Worm (Caenorhabditis elegans): ENCODE results near the gene ceh-58.

ceh-58 gene

DNA sequence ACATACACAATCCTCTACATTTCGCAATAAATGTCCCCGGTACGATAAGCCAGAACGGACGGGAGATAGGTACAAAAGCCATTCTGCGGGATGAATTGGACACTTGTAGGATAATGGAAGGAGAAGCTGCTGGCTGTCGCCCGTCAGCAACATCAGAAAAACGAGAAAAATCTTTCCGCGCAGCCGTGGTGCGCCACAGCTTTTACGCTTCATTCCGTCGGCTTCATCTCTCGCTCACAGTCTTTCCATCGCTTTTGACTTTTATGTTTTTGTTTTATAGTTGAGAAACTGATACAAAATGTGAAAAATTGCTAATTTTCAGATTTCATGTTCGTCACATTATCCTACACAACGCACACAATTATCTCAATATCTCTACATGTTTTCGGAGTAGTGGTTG lies 23.3 kb downstream of the ceh-58 start, which contains the start of gene C07E3.10:
C07E3.10 (plus strand) TSS at position 301 of the 400 bp plus-strand sequence.
- TF ChIP-seq ceh-28 (tag; optimal IDR thresholded peaks at IDR 0.05), result no peak
- no peak for TF ChIP-seq nhr-77 (tag; optimal IDR thresholded peaks at IDR 0.05)
- no peak for TF ChIP-seq unc-39 (tag; optimal IDR thresholded peaks at IDR 0.05)
- TF ChIP-seq ZK546.5 (tag; optimal IDR thresholded peaks at IDR 0.05), result no peak
- TF ChIP-seq pqm-1 (tag; optimal IDR thresholded peaks at IDR 0.05), result no peak
- TF ChIP-seq elt-1 (tag; optimal IDR thresholded peaks at IDR 0.05), result no peak
- no peak for TF ChIP-seq lin-15B (tag; optimal IDR thresholded peaks at IDR 0.05)
- no peak for TF ChIP-seq ceh-82 (tag; optimal IDR thresholded peaks at IDR 0.05)
- no peak for TF ChIP-seq mml-1 (tag; optimal IDR thresholded peaks at IDR 0.05)
- no peak for TF ChIP-seq egl-27 (tag; optimal IDR thresholded peaks at IDR 0.05)

DNA sequence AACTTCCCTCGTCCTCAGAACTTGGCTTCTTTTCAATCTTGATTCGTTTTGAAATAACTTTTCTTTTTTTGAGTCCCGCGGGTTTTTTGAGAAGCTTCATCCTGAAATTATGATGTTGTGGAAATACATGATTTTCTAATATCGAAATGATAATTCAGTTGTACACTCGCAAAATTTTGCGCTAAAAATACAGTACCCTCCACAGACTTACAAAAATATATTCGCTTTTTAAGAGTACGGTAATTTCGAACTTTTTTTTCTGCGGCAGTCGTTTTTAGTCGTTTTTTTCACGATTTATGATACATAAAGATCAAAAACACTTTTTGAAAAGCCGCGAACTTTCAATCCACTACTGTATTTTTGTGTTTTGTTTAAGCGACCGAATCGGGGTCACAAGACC lies 24.4 kb downstream of the ceh-58 start, which contains the start of gene pro-2:
pro-2 (minus strand) TSS at position 101 of the 400 bp plus-strand sequence.
- no peak for TF ChIP-seq pha-4 (tag; optimal IDR thresholded peaks at IDR 0.05)
- no peak for TF ChIP-seq aly-2 (tag; optimal IDR thresholded peaks at IDR 0.05)
- TF ChIP-seq mml-1 (tag; optimal IDR thresholded peaks at IDR 0.05), result no peak

DNA sequence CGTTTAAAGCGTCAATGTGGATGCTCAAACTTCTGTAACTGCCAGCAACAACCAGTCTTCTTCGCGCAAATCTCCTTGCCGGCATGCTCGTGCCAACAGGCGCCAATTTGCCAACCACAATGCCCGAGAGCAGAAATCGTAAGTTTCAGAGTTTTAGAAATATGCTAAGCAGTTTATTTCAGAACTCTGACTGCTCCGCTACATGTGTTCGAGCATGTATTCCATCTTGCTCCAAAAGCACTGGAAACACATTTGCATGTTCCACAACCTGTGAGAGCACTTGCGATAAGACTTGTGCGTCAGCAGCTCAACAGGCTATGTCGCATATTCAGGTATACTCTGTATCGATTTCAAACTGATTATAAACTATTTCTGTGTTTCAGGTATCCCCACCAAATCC lies 39.6 kb downstream of the ceh-58 start:
- no peak for TF ChIP-seq eor-1 (tag; optimal IDR thresholded peaks at IDR 0.05)
- TF ChIP-seq unc-62 (GFP tag; optimal IDR thresholded peaks at IDR 0.05), result no peak
- no peak for TF ChIP-seq nhr-67 (tag; optimal IDR thresholded peaks at IDR 0.05)
- TF ChIP-seq snpc-4 (tag; optimal IDR thresholded peaks at IDR 0.05), result no peak
- no peak for TF ChIP-seq lin-15B (tag; optimal IDR thresholded peaks at IDR 0.05)
- no peak for TF ChIP-seq jun-1 (tag; optimal IDR thresholded peaks at IDR 0.05)
- no peak for TF ChIP-seq elt-3 (tag; optimal IDR thresholded peaks at IDR 0.05)
- no peak for TF ChIP-seq ztf-11 (tag; optimal IDR thresholded peaks at IDR 0.05)
- TF ChIP-seq nhr-23 (tag; optimal IDR thresholded peaks at IDR 0.05), result no peak
- no peak for TF ChIP-seq fkh-10 (GFP tag; optimal IDR thresholded peaks at IDR 0.05)
- no peak for TF ChIP-seq ceh-9 (tag; optimal IDR thresholded peaks at IDR 0.05)
- TF ChIP-seq nfya-1 (tag; optimal IDR thresholded peaks at IDR 0.05; ENCODE audit: insufficient read depth), result no peak

DNA sequence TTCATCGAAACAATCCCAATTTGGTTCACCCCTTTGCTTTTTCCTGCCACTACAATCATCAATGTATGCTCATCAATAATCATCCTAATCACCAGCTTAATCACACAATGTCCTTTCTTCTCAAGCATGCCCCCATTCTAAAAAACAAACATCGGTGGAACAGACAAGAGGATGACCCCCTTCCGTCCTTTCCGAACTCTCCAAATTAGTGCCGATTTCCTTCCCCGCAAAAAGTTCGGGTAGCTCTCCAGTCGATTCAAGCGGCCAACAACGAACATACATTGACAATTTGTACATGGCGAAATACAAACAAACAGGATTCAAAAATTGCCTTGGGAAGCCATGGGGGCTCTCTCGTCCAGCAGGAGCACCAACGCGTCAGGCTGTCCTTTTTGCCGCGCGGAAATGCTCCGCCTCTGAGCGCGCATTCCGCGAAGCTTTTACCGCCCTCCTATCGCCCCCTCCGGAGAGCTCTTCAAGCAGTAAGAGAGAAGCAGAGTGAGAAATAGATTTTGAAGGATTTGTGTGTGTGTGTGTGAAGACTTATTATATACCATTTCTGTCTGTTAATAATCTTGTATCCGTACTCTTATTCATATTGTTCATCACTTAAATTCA lies 43.7 kb downstream of the ceh-58 start, which contains the start of gene appg-1:
appg-1 (plus strand) TSS at position 427 of the 618 bp plus-strand sequence.
- TF ChIP-seq ZK546.5 (tag; optimal IDR thresholded peaks at IDR 0.05) (no peak), nhr-76 (tag; optimal IDR thresholded peaks at IDR 0.05) (no peak), R02D3.7 (tag; optimal IDR thresholded peaks at IDR 0.05) (no peak), snpc-4 (tag; optimal IDR thresholded peaks at IDR 0.05) (no peak), pha-4 (tag; optimal IDR thresholded peaks at IDR 0.05) (no peak), lsy-12 (tag; optimal IDR thresholded peaks at IDR 0.05) (no peak), ama-1 (optimal IDR thresholded peaks at IDR 0.05) (no peak)

DNA sequence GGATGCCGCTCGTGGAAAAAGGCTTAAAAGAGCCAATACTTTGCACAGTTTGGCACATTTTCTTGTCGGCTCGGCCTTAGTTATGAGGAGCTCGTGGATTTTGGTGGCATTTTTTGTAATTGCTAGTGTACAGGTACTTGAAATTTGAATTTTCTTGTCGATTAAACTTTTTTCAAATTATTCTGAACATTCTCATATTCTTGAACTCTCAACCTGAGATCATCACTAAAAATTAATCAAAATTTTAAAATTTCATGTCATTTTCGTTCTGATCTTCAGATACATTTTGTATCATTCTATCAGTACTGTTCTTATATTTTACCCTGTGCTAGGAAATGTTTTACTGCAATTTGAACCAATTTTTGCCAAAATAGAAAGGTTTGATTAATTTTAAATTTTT lies 48.0 kb downstream of the ceh-58 start, which contains the start of gene idpp-4:
idpp-4 (plus strand) TSS at position 51 of the 400 bp plus-strand sequence.
- TF ChIP-seq elt-1 (tag; optimal IDR thresholded peaks at IDR 0.05) (no peak), daf-12 (tag; optimal IDR thresholded peaks at IDR 0.05) (no peak), egl-27 (tag; optimal IDR thresholded peaks at IDR 0.05) (no peak), nhr-23 (tag; optimal IDR thresholded peaks at IDR 0.05) (no peak), nhr-237 (tag; optimal IDR thresholded peaks at IDR 0.05) (no peak), skn-1 (tag; optimal IDR thresholded peaks at IDR 0.05) (no peak), lin-39 (tag; optimal IDR thresholded peaks at IDR 0.05) (no peak), nhr-12 (tag; optimal IDR thresholded peaks at IDR 0.05) (no peak), pha-4 (tag; optimal IDR thresholded peaks at IDR 0.05) (no peak), nfya-1 (tag; optimal IDR thresholded peaks at IDR 0.05; ENCODE audit: insufficient read depth) (no peak), nhr-11 (tag; optimal IDR thresholded peaks at IDR 0.05) (no peak), unc-62 (GFP tag; optimal IDR thresholded peaks at IDR 0.05) (no peak)
